Fruit fly (Drosophila melanogaster) whole organism, pupa: ENCODE results near the gene CG45045.

Experiments
- CG10348 ChIP-seq: fragments of 200-800 bp; sonication (Bioruptor generic); IDR thresholded peaks from 2 replicates; pipeline ENCODE4 v1.3.6; 2022; ENCODE audit warnings: missing biosample characterization, missing genetic modification characterization
- CG12605 ChIP-seq: fragments of 200-800 bp; sonication (Bioruptor generic); IDR thresholded peaks from 2 replicates; pipeline ENCODE4 v1.3.6; 2022; ENCODE audit warnings: missing biosample characterization, missing genetic modification characterization
- CG13204 ChIP-seq: fragments of 200-800 bp; sonication (Bioruptor generic); optimal IDR thresholded peaks from 2 replicates; lab custom pipeline; 2018; ENCODE audit warnings: missing biosample characterization, mild to moderate bottlenecking, missing genetic modification characterization, moderate library complexity
- CG14655 ChIP-seq: fragments of 200-800 bp; sonication (Bioruptor generic); optimal IDR thresholded peaks from 3 replicates; lab custom pipeline; 2017; ENCODE audit warnings: mild to moderate bottlenecking, missing biosample characterization, missing genetic modification reagents, missing genetic modification characterization
- CG15710 ChIP-seq: fragments of 200-800 bp; sonication (Bioruptor generic); optimal IDR thresholded peaks from 2 replicates; lab custom pipeline; 2018; ENCODE audit warnings: missing biosample characterization, mild to moderate bottlenecking, missing genetic modification characterization, moderate library complexity
- CG17806 ChIP-seq: fragments of 200-800 bp; sonication (Bioruptor generic); optimal IDR thresholded peaks from 2 replicates; lab custom pipeline; 2018; ENCODE audit warnings: missing biosample characterization, mild to moderate bottlenecking, missing genetic modification characterization, moderate library complexity
- CG32121 ChIP-seq: fragments of 200-800 bp; sonication (Bioruptor generic); IDR thresholded peaks from 2 replicates; pipeline ENCODE4 v1.3.6; 2022; ENCODE audit warnings: missing biosample characterization, missing genetic modification characterization
- CG34367 ChIP-seq: fragments of 200-800 bp; sonication (Bioruptor generic); optimal IDR thresholded peaks from 2 replicates; lab custom pipeline; 2018; ENCODE audit warnings: missing biosample characterization, mild to moderate bottlenecking, missing genetic modification characterization
- CG4496 ChIP-seq: fragments of 200-800 bp; sonication (Bioruptor generic); IDR thresholded peaks from 3 replicates; pipeline ENCODE4 v1.3.6; 2022; ENCODE audit warnings: missing biosample characterization, missing genetic modification characterization
- CG8159 ChIP-seq: fragments of 200-800 bp; sonication (Bioruptor generic); optimal IDR thresholded peaks from 3 replicates; lab custom pipeline; 2018; ENCODE audit warnings: missing biosample characterization, mild to moderate bottlenecking, missing genetic modification characterization, moderate library complexity
- CG8301 ChIP-seq: fragments of 200-800 bp; sonication (Bioruptor generic); optimal IDR thresholded peaks from 2 replicates; lab custom pipeline; 2018; ENCODE audit warnings: missing biosample characterization, mild to moderate bottlenecking, missing genetic modification characterization
- CG9948 ChIP-seq: fragments of 200-800 bp; sonication (Bioruptor generic); optimal IDR thresholded peaks from 2 replicates; lab custom pipeline; 2018; ENCODE audit warnings: missing biosample characterization, mild to moderate bottlenecking, missing genetic modification characterization, moderate library complexity
- D1 ChIP-seq: fragments of 200-800 bp; sonication (Bioruptor generic); optimal IDR thresholded peaks from 2 replicates; lab custom pipeline; 2018; ENCODE audit warnings: missing biosample characterization, mild to moderate bottlenecking, missing genetic modification characterization, moderate library complexity
- EcR ChIP-seq: fragments of 200-800 bp; sonication (Bioruptor generic); optimal IDR thresholded peaks from 3 replicates; lab custom pipeline; 2019; ENCODE audit warnings: missing biosample characterization, missing genetic modification characterization, mild to moderate bottlenecking, moderate library complexity, missing genetic modification reagents
- Ets98B ChIP-seq: fragments of 200-800 bp; sonication (Bioruptor generic); IDR thresholded peaks from 2 replicates; pipeline ENCODE4 v1.3.6; 2022; ENCODE audit warnings: missing biosample characterization, missing genetic modification characterization
- Pif1A ChIP-seq: fragments of 200-800 bp; sonication (Bioruptor generic); optimal IDR thresholded peaks from 3 replicates; lab custom pipeline; 2016; ENCODE audit warnings: missing biosample characterization, missing genetic modification characterization
- Pif1B ChIP-seq: fragments of 200-800 bp; sonication (Bioruptor generic); optimal IDR thresholded peaks from 3 replicates; lab custom pipeline; 2016; ENCODE audit warnings: missing biosample characterization, missing genetic modification characterization
- Snoo ChIP-seq: fragments of 200-800 bp; sonication (Bioruptor generic); optimal IDR thresholded peaks from 3 replicates; lab custom pipeline; 2017; ENCODE audit warnings: missing biosample characterization, mild to moderate bottlenecking, missing genetic modification characterization, inconsistent platforms
- fd96Ca ChIP-seq: fragments of 200-800 bp; sonication (Bioruptor generic); IDR thresholded peaks from 3 replicates; pipeline ENCODE4 v1.3.6; 2022; ENCODE audit warnings: missing biosample characterization, missing genetic modification characterization
- gl ChIP-seq: fragments of 200-800 bp; sonication (Bioruptor generic); optimal IDR thresholded peaks from 2 replicates; lab custom pipeline; 2018; ENCODE audit warnings: missing biosample characterization, mild to moderate bottlenecking, missing genetic modification characterization
- rn ChIP-seq: fragments of 200-800 bp; sonication (Bioruptor generic); IDR thresholded peaks from 2 replicates; pipeline ENCODE4 v1.3.6; 2022; ENCODE audit warnings: missing biosample characterization, missing genetic modification characterization

The CG45045 gene

DNA sequence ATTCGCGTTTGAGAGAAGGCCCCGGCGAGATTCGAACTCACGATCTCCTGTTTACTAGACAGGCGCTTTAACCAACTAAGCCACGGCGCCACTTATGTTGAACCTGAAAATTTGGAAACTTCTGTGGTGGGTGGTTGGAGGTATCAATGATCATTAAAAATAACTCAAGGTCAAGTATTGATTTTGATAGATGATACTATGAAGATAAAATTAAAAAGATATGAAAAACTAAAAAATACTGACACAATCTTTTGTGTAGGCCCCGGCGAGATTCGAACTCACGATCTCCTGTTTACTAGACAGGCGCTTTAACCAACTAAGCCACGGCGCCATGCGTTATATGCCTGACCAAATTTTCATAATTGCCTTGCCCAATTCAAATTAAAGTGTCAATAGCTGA is 42.8 kb upstream of the CG45045 start:
- TF ChIP-seq Pif1A (GFP tag; lab: Kevin White, UChicago) (no peak), CG32121 (GFP tag; lab: Robert Waterston, UW) (no peak), D1 (tag; lab: Kevin White, UChicago) (no peak), CG10348 (GFP tag; lab: Robert Waterston, UW) (no peak), gl (tag; lab: Kevin White, UChicago) (no peak), CG8159 (tag; lab: Kevin White, UChicago) (no peak), Pif1B (GFP tag; lab: Kevin White, UChicago) (no peak), Snoo (no peak), CG13204 (GFP tag; lab: Kevin White, UChicago) (no peak), CG14655 (GFP tag; lab: Kevin White, UChicago) (no peak), CG4496 (GFP tag; lab: Robert Waterston, UW) (no peak), Ets98B (GFP tag; lab: Robert Waterston, UW) (no peak), CG17806 (no peak), EcR (no peak), CG12605 (no peak), CG15710 (tag; lab: Kevin White, UChicago) (no peak), CG34367 (tag; lab: Kevin White, UChicago) (no peak), CG8301 (tag; lab: Kevin White, UChicago) (no peak)

DNA sequence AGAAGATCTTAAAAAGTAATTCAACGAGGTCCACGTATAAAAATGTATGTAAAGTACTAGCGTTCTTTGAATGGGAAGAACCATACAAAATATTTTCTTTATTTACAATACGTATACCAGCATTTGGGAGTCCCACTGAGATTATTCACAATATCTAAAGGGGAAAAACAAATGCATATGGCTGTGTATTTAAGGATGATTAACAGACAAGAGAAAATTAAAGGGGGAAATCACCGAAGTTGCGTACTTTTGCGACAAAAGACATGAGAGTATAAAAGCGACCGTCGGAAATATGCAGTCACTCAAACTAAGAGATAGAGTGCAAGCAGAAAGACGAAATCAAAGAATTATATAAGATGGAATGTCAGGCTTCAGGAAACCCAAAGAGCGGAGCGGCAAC is 42.4 kb upstream of the CG45045 start, which contains the start of gene AttD:
TSS of gene AttD (plus strand) at position 301 of the 400 bp plus-strand sequence.
- TF ChIP-seq Snoo (no peak), CG17806 (no peak), D1 (tag; lab: Kevin White, UChicago) (no peak), CG4496 (GFP tag; lab: Robert Waterston, UW) (no peak), Pif1A (GFP tag; lab: Kevin White, UChicago) (no peak), CG10348 (GFP tag; lab: Robert Waterston, UW) (no peak)

DNA sequence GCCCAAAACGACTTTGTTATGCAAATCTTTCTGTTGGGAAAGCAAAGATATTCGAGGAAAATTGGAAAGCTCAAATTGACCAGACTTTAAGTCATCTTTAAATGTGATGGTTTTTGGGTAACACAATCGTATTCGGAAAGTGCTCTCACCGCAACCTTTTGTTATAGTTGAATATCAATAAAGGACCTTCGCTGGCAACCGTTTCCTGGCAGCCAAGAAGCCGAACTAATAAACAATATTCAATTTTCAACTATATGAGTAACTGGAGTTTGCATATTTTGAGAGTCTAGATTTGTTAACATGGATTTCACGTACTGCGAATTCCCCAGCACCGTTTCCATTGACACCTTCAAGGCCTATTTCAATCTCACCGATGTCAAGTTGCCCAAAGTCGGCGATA is 40.5 kb upstream of the CG45045 start, which contains the start of gene CG14325:
TSS of gene CG14325 (plus strand) at position 301 of the 400 bp plus-strand sequence.
- TF ChIP-seq CG9948 (no peak), CG4496 (GFP tag; lab: Robert Waterston, UW) (no peak), CG14655 (GFP tag; lab: Kevin White, UChicago) (no peak), Snoo (no peak), rn (no peak), CG34367 (tag; lab: Kevin White, UChicago) (no peak), CG10348 (GFP tag; lab: Robert Waterston, UW) (no peak), fd96Ca (GFP tag; lab: Robert Waterston, UW) (no peak), CG13204 (GFP tag; lab: Kevin White, UChicago) (no peak), CG32121 (GFP tag; lab: Robert Waterston, UW) (no peak), CG17806 (no peak), D1 (tag; lab: Kevin White, UChicago) (no peak), CG15710 (tag; lab: Kevin White, UChicago) (no peak), EcR (no peak), gl (tag; lab: Kevin White, UChicago) (no peak), Ets98B (GFP tag; lab: Robert Waterston, UW) (no peak)

DNA sequence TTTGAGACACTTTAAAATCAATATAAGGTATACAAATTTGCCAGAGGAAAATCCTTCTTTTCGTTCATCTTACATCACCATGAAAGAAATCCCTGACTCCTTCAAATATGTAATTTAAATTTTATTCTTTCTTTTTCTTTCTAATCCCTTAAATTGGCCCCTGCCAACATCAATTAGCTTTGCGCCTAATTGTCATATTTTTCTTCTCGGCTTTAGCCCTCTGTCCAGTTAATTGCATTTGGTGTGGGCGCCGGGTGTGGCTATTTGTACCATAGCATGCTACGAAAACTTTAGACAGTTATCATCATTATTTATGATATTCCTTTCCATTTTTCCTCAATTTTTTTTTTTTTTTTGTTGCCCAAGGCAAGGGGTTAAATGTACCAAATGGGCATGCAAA is 37.0 kb upstream of the CG45045 start, which contains the start of gene CG43175:
TSS of gene CG43175 (plus strand) at position 301 of the 400 bp plus-strand sequence.
- TF ChIP-seq CG14655 (GFP tag; lab: Kevin White, UChicago) (no peak), CG9948 (no peak), CG17806 (no peak), CG34367 (tag; lab: Kevin White, UChicago) (no peak), CG15710 (tag; lab: Kevin White, UChicago) (no peak), CG10348 (GFP tag; lab: Robert Waterston, UW) (no peak), EcR (no peak), CG8301 (tag; lab: Kevin White, UChicago) (no peak), Pif1B (GFP tag; lab: Kevin White, UChicago) (no peak)

DNA sequence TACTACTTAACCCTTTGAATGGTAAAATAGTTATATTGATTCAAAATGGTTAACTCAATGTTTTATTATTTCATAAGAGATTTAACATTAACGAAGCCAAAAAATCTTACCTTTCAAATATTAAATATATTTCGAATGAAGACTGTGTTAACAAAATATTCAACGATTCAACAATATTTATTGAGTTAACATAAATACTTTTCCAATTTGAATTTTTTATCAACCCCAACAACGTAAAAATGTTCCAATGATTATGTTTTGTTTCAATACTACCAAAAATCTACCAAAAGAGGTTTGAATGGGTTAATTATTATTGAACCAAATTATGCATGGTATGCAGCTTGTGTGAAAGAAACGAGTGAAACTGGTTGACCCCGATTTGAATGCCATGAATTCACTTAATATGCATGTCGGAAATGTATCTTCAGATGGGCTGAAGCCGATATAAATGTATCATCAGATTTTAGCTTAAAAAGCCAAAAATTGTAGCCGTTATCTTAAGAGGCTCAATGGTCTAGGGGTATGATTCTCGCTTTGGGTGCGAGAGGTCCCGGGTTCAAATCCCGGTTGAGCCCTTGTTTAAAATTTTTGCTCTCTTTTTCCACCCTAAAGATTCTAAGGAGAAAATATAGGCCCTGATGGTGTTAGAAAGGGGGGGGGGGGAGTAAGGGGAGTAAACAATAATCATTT is 36.1 kb upstream of the CG45045 start:
- TF ChIP-seq CG15710 (tag; lab: Kevin White, UChicago) (no peak), CG9948 (no peak), CG17806 (no peak), CG4496 (GFP tag; lab: Robert Waterston, UW) (no peak), CG32121 (GFP tag; lab: Robert Waterston, UW) (no peak), Pif1B (GFP tag; lab: Kevin White, UChicago) (no peak), D1 (tag; lab: Kevin White, UChicago) (no peak), CG34367 (tag; lab: Kevin White, UChicago) (no peak), Pif1A (GFP tag; lab: Kevin White, UChicago) (no peak), gl (tag; lab: Kevin White, UChicago) (no peak), Ets98B (GFP tag; lab: Robert Waterston, UW) (no peak), CG8159 (tag; lab: Kevin White, UChicago) (no peak), CG12605 (no peak), Snoo (no peak), EcR (no peak), CG8301 (tag; lab: Kevin White, UChicago) (no peak), CG13204 (GFP tag; lab: Kevin White, UChicago) (no peak), fd96Ca (GFP tag; lab: Robert Waterston, UW) (no peak), CG10348 (GFP tag; lab: Robert Waterston, UW) (no peak), rn (no peak)
- TF ChIP-seq, all 21 proteins: peak for 0

DNA sequence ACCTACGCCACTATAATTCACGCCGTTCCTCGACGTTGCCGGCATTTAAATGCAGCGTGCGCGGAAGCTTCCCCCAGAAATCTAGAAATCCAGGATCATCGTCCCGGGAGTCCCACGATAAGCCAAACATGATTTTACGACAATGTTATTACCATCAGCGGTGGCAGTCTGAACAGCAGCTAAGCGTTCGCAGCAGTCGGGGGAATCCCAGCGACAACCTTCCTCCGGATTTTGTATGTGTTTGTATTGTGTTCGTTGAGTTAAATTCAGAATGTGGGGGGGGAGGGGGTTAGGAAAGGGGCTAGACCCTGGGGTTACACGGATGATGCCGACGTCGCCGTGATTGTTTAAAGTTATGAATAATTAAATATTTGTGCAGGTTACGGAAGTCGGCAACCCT is 23.4 kb upstream of the CG45045 start:
- no peak for TF ChIP-seq CG15710 (tag; lab: Kevin White, UChicago)
- no peak for TF ChIP-seq Ets98B (GFP tag; lab: Robert Waterston, UW)
- TF ChIP-seq CG12605, result no peak
